Worm (Caenorhabditis elegans) whole organism, L4 larva: ENCODE results near the gene sprp-4.

Source experiments
- D1046.2 ChIP-seq: fragments of 200-800 bp; sonication (Bioruptor generic); IDR thresholded peaks from 2 replicates; pipeline ENCODE4 v1.3.6; 2022; ENCODE audit warnings: missing genetic modification characterization, missing compliant biosample characterization
- F26F4.8 ChIP-seq: fragments of 200-800 bp; sonication (Bioruptor generic); conservative IDR thresholded peaks from 2 replicates; pipeline ENCODE4 v1.3.6; 2022; ENCODE audit warnings: missing genetic modification characterization, missing compliant biosample characterization
- F49E8.2 ChIP-seq: sonication (generic microtip); optimal IDR thresholded peaks from 2 replicates; lab custom pipeline; 2016; ENCODE audit warnings: missing compliant biosample characterization, mild to moderate bottlenecking, missing genetic modification characterization, borderline replicate concordance
- R02D3.7 ChIP-seq: fragments of 150-350 bp; sonication (generic microtip); optimal IDR thresholded peaks from 3 replicates; lab custom pipeline; 2014; ENCODE audit warnings: missing biosample characterization, missing genetic modification characterization
- T20F7.1 ChIP-seq: fragments of 200-800 bp; sonication (Bioruptor generic); optimal IDR thresholded peaks from 2 replicates; lab custom pipeline; 2018; ENCODE audit warnings: mild to moderate bottlenecking, missing genetic modification characterization, missing compliant biosample characterization
- Y48G9A.11 ChIP-seq: fragments of 200-800 bp; sonication (Bioruptor generic); IDR thresholded peaks from 2 replicates; pipeline ENCODE4 v1.3.6; 2022; ENCODE audit warnings: missing genetic modification reagents, missing genetic modification characterization, missing compliant biosample characterization
- Y75B8A.6 ChIP-seq: fragments of 200-800 bp; sonication (Bioruptor generic); IDR thresholded peaks from 2 replicates; pipeline ENCODE4 v1.3.6; 2022; ENCODE audit warnings: missing genetic modification reagents, missing genetic modification characterization, missing compliant biosample characterization
- ZK337.2 ChIP-seq: fragments of 200-800 bp; sonication (Bioruptor generic); IDR thresholded peaks from 2 replicates; pipeline ENCODE4 v1.3.6; 2022; ENCODE audit warnings: missing genetic modification reagents, missing genetic modification characterization, missing compliant biosample characterization
- aly-2 ChIP-seq: sonication (generic microtip); optimal IDR thresholded peaks from 2 replicates; lab custom pipeline; 2018; ENCODE audit warnings: missing biosample characterization, missing genetic modification characterization
- ama-1 ChIP-seq: fragments of 150-350 bp; optimal IDR thresholded peaks from 2 replicates; lab custom pipeline; 2014; ENCODE audit warnings: inconsistent platforms, mixed read lengths
- arid-1 ChIP-seq: fragments of 200-800 bp; sonication (Bioruptor generic); conservative IDR thresholded peaks from 2 replicates; pipeline ENCODE4 v1.3.6; 2022; ENCODE audit warnings: missing genetic modification reagents, missing genetic modification characterization, missing compliant biosample characterization
- ceh-20 ChIP-seq: fragments of 200-800 bp; sonication (Bioruptor generic); IDR thresholded peaks from 2 replicates; pipeline ENCODE4 v1.3.6; 2022; ENCODE audit warnings: missing genetic modification reagents, missing genetic modification characterization, missing compliant biosample characterization
- ceh-44 ChIP-seq: fragments of 200-800 bp; sonication (Bioruptor generic); IDR thresholded peaks from 2 replicates; pipeline ENCODE4 v1.3.6; 2022; ENCODE audit warnings: missing genetic modification reagents, missing genetic modification characterization, missing compliant biosample characterization
- ceh-82 ChIP-seq: sonication (generic microtip); optimal IDR thresholded peaks from 2 replicates; lab custom pipeline; 2017; ENCODE audit warnings: missing biosample characterization, missing genetic modification characterization
- ces-1 ChIP-seq: fragments of 150-350 bp; sonication (generic microtip); optimal IDR thresholded peaks from 4 replicates; lab custom pipeline; 2014; ENCODE audit warnings: missing biosample characterization, missing genetic modification reagents, missing genetic modification characterization
- cey-2 ChIP-seq: sonication (generic microtip); optimal IDR thresholded peaks from 3 replicates; lab custom pipeline; 2017; ENCODE audit warnings: missing genetic modification characterization, mild to moderate bottlenecking, missing compliant biosample characterization, antibody characterized with exemption, borderline replicate concordance; ENCODE audit not compliant: insufficient read depth
- daf-12 ChIP-seq: fragments of 150-350 bp; optimal IDR thresholded peaks from 2 replicates; lab custom pipeline; 2014; ENCODE audit warnings: missing biosample characterization, missing genetic modification reagents, missing genetic modification characterization
- daf-16 ChIP-seq, 3 experiments: sonication (generic microtip); optimal IDR thresholded peaks; 2 replicates each; lab custom pipeline; 2016 to 2017; ENCODE audit warnings: missing genetic modification characterization in 3 of 3, missing genetic modification reagents in 3 of 3, mild to moderate bottlenecking in 2 of 3, missing compliant biosample characterization in 2 of 3, missing biosample characterization in 1 of 3, moderate library complexity in 1 of 3
- daf-8 ChIP-seq: fragments of 200-800 bp; sonication (Bioruptor generic); IDR thresholded peaks from 2 replicates; pipeline ENCODE4 v1.3.6; 2022; ENCODE audit warnings: missing genetic modification characterization, missing compliant biosample characterization
- dmd-8 ChIP-seq: fragments of 200-800 bp; sonication (Bioruptor generic); IDR thresholded peaks from 2 replicates; pipeline ENCODE4 v1.3.6; 2022; ENCODE audit warnings: missing genetic modification characterization, missing compliant biosample characterization
- dmd-9 ChIP-seq: fragments of 200-800 bp; sonication (Bioruptor generic); IDR thresholded peaks from 2 replicates; pipeline ENCODE4 v1.3.6; 2022; ENCODE audit warnings: missing genetic modification reagents, missing genetic modification characterization, missing compliant biosample characterization
- dpl-1 ChIP-seq: fragments of 150-350 bp; optimal IDR thresholded peaks from 2 replicates; lab custom pipeline; 2014; ENCODE audit warnings: missing biosample characterization, missing genetic modification reagents, missing genetic modification characterization
- egl-27 ChIP-seq: sonication (generic microtip); optimal IDR thresholded peaks from 3 replicates; lab custom pipeline; 2017; ENCODE audit warnings: missing biosample characterization, missing genetic modification reagents, missing genetic modification characterization
- fkh-10 ChIP-seq: fragments of 150-350 bp; optimal IDR thresholded peaks from 2 replicates; lab custom pipeline; 2014; ENCODE audit warnings: missing biosample characterization, missing genetic modification reagents, missing genetic modification characterization
- fos-1 ChIP-seq: fragments of 150-350 bp; optimal IDR thresholded peaks from 2 replicates; lab custom pipeline; 2014; ENCODE audit warnings: missing biosample characterization, missing genetic modification characterization
- hif-1 ChIP-seq, 2 experiments: sonication (generic microtip); optimal IDR thresholded peaks; 2 replicates each; lab custom pipeline; 2016 to 2017; ENCODE audit warnings: missing compliant biosample characterization in 2 of 2, missing genetic modification characterization in 2 of 2, missing genetic modification reagents in 2 of 2, missing genotype in 2 of 2, mild to moderate bottlenecking in 1 of 2
- hlh-11 ChIP-seq: fragments of 200-800 bp; sonication (Bioruptor generic); optimal IDR thresholded peaks from 2 replicates; lab custom pipeline; 2018; ENCODE audit warnings: mild to moderate bottlenecking, missing genetic modification characterization, missing compliant biosample characterization
- hlh-30 ChIP-seq: sonication (generic microtip); optimal IDR thresholded peaks from 2 replicates; lab custom pipeline; 2017; ENCODE audit warnings: antibody characterized with exemption, mild to moderate bottlenecking, missing genetic modification characterization, missing compliant biosample characterization; ENCODE audit not compliant: insufficient read depth
- hmg-1.1 ChIP-seq: fragments of 200-800 bp; sonication (Bioruptor generic); IDR thresholded peaks from 2 replicates; pipeline ENCODE4 v1.3.6; 2022; ENCODE audit warnings: missing genetic modification reagents, missing genetic modification characterization, missing compliant biosample characterization
- lim-7 ChIP-seq: fragments of 200-800 bp; sonication (Bioruptor generic); IDR thresholded peaks from 2 replicates; pipeline ENCODE4 v1.3.6; 2022; ENCODE audit warnings: missing genetic modification characterization, missing compliant biosample characterization
- lin-29 ChIP-seq: fragments of 200-800 bp; sonication (Bioruptor generic); IDR thresholded peaks from 2 replicates; pipeline ENCODE4 v1.3.6; 2022; ENCODE audit warnings: missing genetic modification reagents, missing genetic modification characterization, missing compliant biosample characterization
- lir-3 ChIP-seq: sonication (generic microtip); optimal IDR thresholded peaks from 2 replicates; lab custom pipeline; 2016; ENCODE audit warnings: mild to moderate bottlenecking, missing genetic modification characterization, missing compliant biosample characterization
- mdl-1 ChIP-seq, 2 experiments: fragments of 150-350 bp in 1 of 2; sonication (generic microtip) in 1 of 2; optimal IDR thresholded peaks; 2 replicates each; lab custom pipeline; 2014 to 2017; ENCODE audit warnings: missing biosample characterization in 2 of 2, missing genetic modification characterization in 2 of 2
- mes-2 ChIP-seq: sonication (generic microtip); optimal IDR thresholded peaks from 2 replicates; lab custom pipeline; 2016; ENCODE audit warnings: missing genotype, mild to moderate bottlenecking, missing genetic modification characterization, missing compliant biosample characterization; ENCODE audit not compliant: poor library complexity, severe bottlenecking
- nhr-10 ChIP-seq: fragments of 150-350 bp; optimal IDR thresholded peaks from 2 replicates; lab custom pipeline; 2014; ENCODE audit warnings: missing biosample characterization, missing genetic modification characterization
- nhr-11 ChIP-seq: fragments of 150-350 bp; optimal IDR thresholded peaks from 2 replicates; lab custom pipeline; 2014; ENCODE audit warnings: missing biosample characterization, missing genetic modification characterization
- nhr-237 ChIP-seq: sonication (generic microtip); optimal IDR thresholded peaks from 2 replicates; lab custom pipeline; 2017; ENCODE audit warnings: missing biosample characterization, missing genetic modification characterization
- nhr-28 ChIP-seq: fragments of 150-350 bp; optimal IDR thresholded peaks from 2 replicates; lab custom pipeline; 2014; ENCODE audit warnings: missing biosample characterization, missing genetic modification characterization
- nhr-41 ChIP-seq: fragments of 200-800 bp; sonication (Bioruptor generic); IDR thresholded peaks from 2 replicates; pipeline ENCODE4 v1.3.6; 2022; ENCODE audit warnings: missing genetic modification reagents, missing genetic modification characterization, missing compliant biosample characterization
- nhr-42 ChIP-seq: fragments of 200-800 bp; sonication (Bioruptor generic); IDR thresholded peaks from 2 replicates; pipeline ENCODE4 v1.3.6; 2022; ENCODE audit warnings: missing genetic modification characterization, missing compliant biosample characterization
- pha-4 ChIP-seq, 2 experiments: fragments of 150-350 bp in 1 of 2; fragments of 200-800 bp in 1 of 2; sonication (Bioruptor generic) in 1 of 2; IDR thresholded peaks in 1 of 2; optimal IDR thresholded peaks in 1 of 2; 2 replicates each; pipeline versions ENCODE4 v1.3.6 to Lab custom; 2014 to 2022; ENCODE audit warnings: missing genetic modification characterization in 2 of 2, missing genetic modification reagents in 2 of 2, missing biosample characterization in 1 of 2, missing compliant biosample characterization in 1 of 2
- snpc-1.2 ChIP-seq: fragments of 200-800 bp; sonication (Bioruptor generic); IDR thresholded peaks from 2 replicates; pipeline ENCODE4 v1.3.6; 2022; ENCODE audit warnings: missing genetic modification reagents, missing genetic modification characterization, missing compliant biosample characterization
- snpc-4 ChIP-seq: fragments of 150-350 bp; optimal IDR thresholded peaks from 2 replicates; lab custom pipeline; 2014; ENCODE audit warnings: missing biosample characterization, missing genetic modification characterization
- spr-1 ChIP-seq: sonication (generic microtip); optimal IDR thresholded peaks from 2 replicates; lab custom pipeline; 2016; ENCODE audit warnings: mild to moderate bottlenecking, missing genetic modification characterization, missing compliant biosample characterization
- tag-97 ChIP-seq: fragments of 200-800 bp; sonication (Bioruptor generic); IDR thresholded peaks from 2 replicates; pipeline ENCODE4 v1.3.6; 2022; ENCODE audit warnings: missing genetic modification characterization, missing compliant biosample characterization
- tra-1 ChIP-seq: fragments of 200-800 bp; sonication (Bioruptor generic); IDR thresholded peaks from 2 replicates; pipeline ENCODE4 v1.3.6; 2022; ENCODE audit warnings: missing genetic modification reagents, missing genetic modification characterization, missing compliant biosample characterization
- unc-130 ChIP-seq: sonication (generic microtip); optimal IDR thresholded peaks from 2 replicates; lab custom pipeline; 2016; ENCODE audit warnings: missing genetic modification reagents, missing genetic modification characterization, missing compliant biosample characterization
- zfp-3 ChIP-seq: fragments of 200-800 bp; sonication (Bioruptor generic); conservative IDR thresholded peaks from 2 replicates; pipeline ENCODE4 v1.3.6; 2022; ENCODE audit warnings: missing genetic modification reagents, missing genetic modification characterization, missing compliant biosample characterization
- zip-2 ChIP-seq: fragments of 150-350 bp; optimal IDR thresholded peaks from 2 replicates; lab custom pipeline; 2014; ENCODE audit warnings: missing biosample characterization, missing genetic modification characterization
- ztf-7 ChIP-seq: fragments of 150-350 bp; optimal IDR thresholded peaks from 2 replicates; lab custom pipeline; 2014; ENCODE audit warnings: missing biosample characterization, missing genetic modification characterization

The sprp-4 gene

ce11 chrX:8817929-8818328 lies 35.5 kb downstream of the sprp-4 start (continued):
- TF ChIP-seq arid-1 (GFP tag; lab: Robert Waterston, UW) (peak; percentile 71; the same call in 1 of the 2 replicates), nhr-41 (GFP tag; lab: Robert Waterston, UW) (peak; percentile 72), hlh-11 (peak; percentile 12), lin-29 (GFP tag; lab: Robert Waterston, UW) (no peak), ama-1 (lab: Kevin White, UChicago) (no peak), Y48G9A.11 (GFP tag; lab: Robert Waterston, UW) (0 out of 2 replicates have a peak, but pooled peaks have one; percentile 11), Y75B8A.6 (GFP tag; lab: Robert Waterston, UW) (no peak), lir-3 (tag; lab: Kevin White, UChicago) (no peak), hmg-1.1 (GFP tag; lab: Robert Waterston, UW) (no peak), ceh-20 (GFP tag; lab: Robert Waterston, UW) (no peak), F26F4.8 (GFP tag; lab: Robert Waterston, UW) (no peak), mdl-1 (tag; optimal IDR thresholded peaks at IDR 0.05; lab: Kevin White, UChicago) (no peak), ztf-7 (tag; lab: Kevin White, UChicago) (no peak), zfp-3 (peak; percentile 45; the same call in 1 of the 2 replicates), unc-130 (no peak), ceh-44 (GFP tag; lab: Robert Waterston, UW) (0 out of 2 replicates have a peak, but pooled peaks have one; percentile 10), daf-8 (GFP tag; lab: Robert Waterston, UW) (no peak), lim-7 (GFP tag; lab: Robert Waterston, UW) (peak; percentile 82), daf-12 (tag; lab: Kevin White, UChicago) (no peak), pha-4 (GFP tag; IDR thresholded peaks at IDR 0.05; lab: Robert Waterston, UW) (peak; percentile 68; the same call in 1 of the 2 replicates), pha-4 (tag; optimal IDR thresholded peaks at IDR 0.05; lab: Kevin White, UChicago) (no peak), cey-2 (tag; lab: Kevin White, UChicago) (no peak), fkh-10 (GFP tag; lab: Kevin White, UChicago) (no peak), aly-2 (tag; lab: Kevin White, UChicago) (no peak), F49E8.2 (tag; lab: Kevin White, UChicago) (no peak), dmd-8 (GFP tag; lab: Robert Waterston, UW) (peak; percentile 72; the same call in 1 of the 2 replicates), tag-97 (GFP tag; lab: Robert Waterston, UW) (no peak), nhr-28 (tag; lab: Kevin White, UChicago) (peak; percentile 23), nhr-42 (GFP tag; lab: Robert Waterston, UW) (no peak), snpc-4 (tag; lab: Kevin White, UChicago) (no peak), hif-1 (tag; optimal IDR thresholded peaks at IDR 0.05; lab: Kevin White, UChicago) (no peak), ceh-82 (tag; lab: Kevin White, UChicago) (no peak), hlh-30 (tag; lab: Kevin White, UChicago) (no peak), T20F7.1 (no peak), fos-1 (tag; lab: Kevin White, UChicago) (no peak), ces-1 (GFP tag; lab: Kevin White, UChicago) (no peak), zip-2 (no peak), dpl-1 (GFP tag; lab: Kevin White, UChicago) (no peak), tra-1 (GFP tag; lab: Robert Waterston, UW) (peak; percentile 66; the same call in 1 of the 2 replicates), daf-16 (GFP tag; optimal IDR thresholded peaks at IDR 0.05; lab: Kevin White, UChicago) (no peak), daf-16 (tag; optimal IDR thresholded peaks at IDR 0.05; lab: Kevin White, UChicago) (peak; percentile 53), ZK337.2 (no peak), mes-2 (tag; lab: Kevin White, UChicago) (peak; percentile 60), snpc-1.2 (no peak; the same call in none of the 2 replicates), nhr-11 (tag; lab: Kevin White, UChicago) (no peak), egl-27 (tag; lab: Kevin White, UChicago) (no peak), D1046.2 (GFP tag; lab: Robert Waterston, UW) (no peak), spr-1 (tag; lab: Kevin White, UChicago) (no peak), nhr-237 (tag; lab: Kevin White, UChicago) (no peak), R02D3.7 (tag; lab: Kevin White, UChicago) (no peak), nhr-10 (tag; lab: Kevin White, UChicago) (no peak), dmd-9 (GFP tag; lab: Robert Waterston, UW) (no peak)
